Worm (Caenorhabditis elegans) whole organism, young adult: ENCODE data around the gene F59A6.12.

ENCODE experiments used
- T26A5.8 ChIP-seq: sonication (generic microtip); optimal IDR thresholded peaks from 2 replicates; lab custom pipeline; 2016; ENCODE audit warnings: missing genetic modification characterization, missing compliant biosample characterization
- Y95B8A.8 ChIP-seq: fragments of 200-800 bp; sonication (Bioruptor generic); IDR thresholded peaks from 2 replicates; pipeline ENCODE4 v1.3.6; 2022; ENCODE audit warnings: missing genetic modification reagents, missing genetic modification characterization, missing compliant biosample characterization
- ama-1 ChIP-seq, 3 experiments: fragments of 150-350 bp in 1 of 3; sonication (generic microtip) in 2 of 3; optimal IDR thresholded peaks; 2 replicates each; lab custom pipeline; 2014 to 2018; ENCODE audit warnings: missing biosample characterization in 2 of 3, missing genetic modification characterization in 2 of 3, missing genetic modification reagents in 2 of 3
- lir-1 ChIP-seq: fragments of 200-800 bp; sonication (Bioruptor generic); conservative IDR thresholded peaks from 2 replicates; pipeline ENCODE4 v1.3.6; 2022; ENCODE audit warnings: missing genetic modification reagents, missing genetic modification characterization, missing compliant biosample characterization
- nhr-90 ChIP-seq: sonication (generic microtip); optimal IDR thresholded peaks from 2 replicates; lab custom pipeline; 2016; ENCODE audit warnings: missing genotype, mild to moderate bottlenecking, missing genetic modification characterization, missing compliant biosample characterization
- snpc-4 ChIP-seq, 5 experiments: fragments of 150-350 bp in 1 of 5; sonication (generic microtip) in 4 of 5; optimal IDR thresholded peaks; 2 replicates each; lab custom pipeline; 2014 to 2018; ENCODE audit warnings: missing genetic modification characterization in 5 of 5, missing biosample characterization in 3 of 5, antibody characterized with exemption in 2 of 5, mild to moderate bottlenecking in 2 of 5, missing compliant biosample characterization in 2 of 5, missing genotype in 2 of 5, moderate library complexity in 2 of 5, missing genetic modification reagents in 1 of 5
- unc-62 ChIP-seq: fragments of 150-350 bp; optimal IDR thresholded peaks from 2 replicates; lab custom pipeline; 2014; ENCODE audit warnings: missing biosample characterization, missing genetic modification reagents, missing genetic modification characterization
- ztf-18 ChIP-seq: sonication (generic microtip); optimal IDR thresholded peaks from 2 replicates; lab custom pipeline; 2016; ENCODE audit warnings: missing genotype, mild to moderate bottlenecking, missing genetic modification characterization, missing compliant biosample characterization
- ztf-25 ChIP-seq: fragments of 200-800 bp; sonication (Bioruptor generic); IDR thresholded peaks from 2 replicates; pipeline ENCODE4 v1.3.6; 2022; ENCODE audit warnings: missing genetic modification reagents, missing genetic modification characterization, missing compliant biosample characterization
- ztf-28 ChIP-seq: fragments of 200-800 bp; sonication (Bioruptor generic); IDR thresholded peaks from 2 replicates; pipeline ENCODE4 v1.3.6; 2022; ENCODE audit warnings: missing genetic modification reagents, missing genetic modification characterization, missing compliant biosample characterization

DNA sequence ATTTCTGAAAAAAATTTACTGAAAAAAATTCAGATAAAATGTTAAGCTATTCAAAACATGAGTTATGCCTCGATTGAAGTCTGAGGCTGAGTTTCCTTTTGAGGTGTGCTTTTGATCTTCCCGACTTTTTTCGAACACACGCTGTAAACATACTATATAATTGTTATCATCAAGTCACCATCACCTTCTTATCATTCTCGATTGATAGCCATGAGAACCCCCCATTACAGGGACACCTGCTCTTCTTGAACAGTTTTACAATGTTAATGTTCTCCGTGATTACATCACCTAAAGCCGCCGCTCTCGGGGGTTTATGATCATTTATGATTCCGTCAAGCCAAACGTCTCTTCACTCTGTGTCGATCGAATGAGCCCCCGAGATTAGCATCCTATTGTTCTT, 27.7 kb downstream of the F59A6.12 start:
- no peak for TF ChIP-seq lir-1 (GFP tag; lab: Robert Waterston, UW)
- no peak for TF ChIP-seq unc-62 (GFP tag; lab: Kevin White, UChicago)
- TF ChIP-seq snpc-4 (GFP tag; optimal IDR thresholded peaks at IDR 0.05; lab: Kevin White, UChicago) = no peak
- TF ChIP-seq snpc-4 (tag; optimal IDR thresholded peaks at IDR 0.05; lab: Kevin White, UChicago) = no peak
- TF ChIP-seq ama-1 (optimal IDR thresholded peaks at IDR 0.05; lab: Kevin White, UChicago) = no peak
- TF ChIP-seq ama-1 (GFP tag; optimal IDR thresholded peaks at IDR 0.05; lab: Kevin White, UChicago) = no peak
- TF ChIP-seq T26A5.8 (tag; lab: Kevin White, UChicago) = no peak
- TF ChIP-seq ztf-28 (GFP tag; lab: Robert Waterston, UW) = no peak
- no peak for TF ChIP-seq Y95B8A.8 (GFP tag; lab: Robert Waterston, UW)
- no peak for TF ChIP-seq nhr-90 (tag; lab: Kevin White, UChicago)
- no peak for TF ChIP-seq ztf-18 (tag; lab: Kevin White, UChicago)
- no peak for TF ChIP-seq ztf-25 (GFP tag; lab: Robert Waterston, UW)
